Worm (Caenorhabditis elegans) whole organism, L2 larva: ENCODE measurements around the gene rpl-3.

ENCODE experiments used
- C34F6.9 ChIP-seq: fragments of 150-350 bp; optimal IDR thresholded peaks from 2 replicates; lab custom pipeline; 2014; ENCODE audit warnings: missing biosample characterization, missing genetic modification characterization
- F13H6.1 ChIP-seq: sonication (generic microtip); optimal IDR thresholded peaks from 2 replicates; lab custom pipeline; 2016; ENCODE audit warnings: missing genetic modification characterization, missing compliant biosample characterization
- R02D3.7 ChIP-seq: fragments of 150-350 bp; optimal IDR thresholded peaks from 2 replicates; lab custom pipeline; 2014; ENCODE audit warnings: missing biosample characterization, missing genetic modification characterization
- Y55F3AM.14 ChIP-seq: fragments of 200-800 bp; sonication (Bioruptor generic); optimal IDR thresholded peaks from 2 replicates; lab custom pipeline; 2018; ENCODE audit warnings: mild to moderate bottlenecking, missing genetic modification characterization, missing compliant biosample characterization
- alr-1 ChIP-seq: fragments of 150-350 bp; optimal IDR thresholded peaks from 2 replicates; lab custom pipeline; 2014; ENCODE audit warnings: missing biosample characterization, missing genetic modification characterization
- aly-2 ChIP-seq: fragments of 150-350 bp; optimal IDR thresholded peaks from 2 replicates; lab custom pipeline; 2014; ENCODE audit warnings: missing biosample characterization, missing genetic modification characterization
- ama-1 ChIP-seq: fragments of 150-350 bp; optimal IDR thresholded peaks from 2 replicates; lab custom pipeline; 2018; ENCODE audit warnings: inconsistent platforms
- blmp-1 ChIP-seq: sonication (generic microtip); optimal IDR thresholded peaks from 2 replicates; lab custom pipeline; 2017; ENCODE audit warnings: missing genetic modification characterization, mild to moderate bottlenecking, missing compliant biosample characterization, antibody characterized with exemption, moderate library complexity; ENCODE audit not compliant: insufficient read depth
- ceh-16 ChIP-seq: fragments of 150-350 bp; optimal IDR thresholded peaks from 2 replicates; lab custom pipeline; 2014; ENCODE audit warnings: missing biosample characterization, missing genetic modification characterization
- ceh-82 ChIP-seq: fragments of 150-350 bp; optimal IDR thresholded peaks from 2 replicates; lab custom pipeline; 2014; ENCODE audit warnings: missing biosample characterization, missing genetic modification characterization
- crh-2 ChIP-seq: sonication (generic microtip); optimal IDR thresholded peaks from 2 replicates; lab custom pipeline; 2017; ENCODE audit warnings: missing biosample characterization, missing genetic modification characterization
- dmd-4 ChIP-seq: sonication (generic microtip); optimal IDR thresholded peaks from 2 replicates; lab custom pipeline; 2017; ENCODE audit warnings: missing biosample characterization, missing genetic modification characterization
- egl-27 ChIP-seq: sonication (generic microtip); optimal IDR thresholded peaks from 3 replicates; lab custom pipeline; 2017; ENCODE audit warnings: missing biosample characterization, missing genetic modification reagents, missing genetic modification characterization
- elt-1 ChIP-seq: fragments of 150-350 bp; optimal IDR thresholded peaks from 2 replicates; lab custom pipeline; 2014; ENCODE audit warnings: missing biosample characterization, missing genetic modification characterization
- elt-3 ChIP-seq: sonication (generic microtip); optimal IDR thresholded peaks from 2 replicates; lab custom pipeline; 2017; ENCODE audit warnings: missing biosample characterization, missing genetic modification characterization
- fos-1 ChIP-seq: fragments of 150-350 bp; optimal IDR thresholded peaks from 2 replicates; lab custom pipeline; 2014; ENCODE audit warnings: missing biosample characterization, missing genetic modification characterization
- lin-11 ChIP-seq: fragments of 150-350 bp; sonication (generic microtip); optimal IDR thresholded peaks from 2 replicates; lab custom pipeline; 2014; ENCODE audit warnings: missing biosample characterization, missing genetic modification characterization, inconsistent platforms, mixed read lengths
- lin-39 ChIP-seq: fragments of 150-350 bp; optimal IDR thresholded peaks from 2 replicates; lab custom pipeline; 2014; ENCODE audit warnings: missing biosample characterization, missing genetic modification reagents, missing genetic modification characterization
- lsy-2 ChIP-seq, 2 experiments: fragments of 150-350 bp in 1 of 2; sonication (generic microtip) in 1 of 2; optimal IDR thresholded peaks; 2 replicates each; lab custom pipeline; 2014 to 2017; ENCODE audit warnings: missing biosample characterization in 2 of 2, missing genetic modification characterization in 2 of 2
- mab-5 ChIP-seq: fragments of 150-350 bp; optimal IDR thresholded peaks from 2 replicates; lab custom pipeline; 2014; ENCODE audit warnings: missing biosample characterization, missing genetic modification characterization
- mdl-1 ChIP-seq, 2 experiments: fragments of 150-350 bp in 1 of 2; sonication (generic microtip) in 1 of 2; optimal IDR thresholded peaks; 2 replicates each; lab custom pipeline; 2017; ENCODE audit warnings: missing biosample characterization in 2 of 2, missing genetic modification characterization in 2 of 2
- nhr-10 ChIP-seq: sonication (generic microtip); optimal IDR thresholded peaks from 2 replicates; lab custom pipeline; 2017; ENCODE audit warnings: missing biosample characterization, missing genetic modification characterization
- nhr-11 ChIP-seq: fragments of 150-350 bp; optimal IDR thresholded peaks from 2 replicates; lab custom pipeline; 2014; ENCODE audit warnings: missing biosample characterization, missing genetic modification characterization
- nhr-129 ChIP-seq: fragments of 150-350 bp; optimal IDR thresholded peaks from 2 replicates; lab custom pipeline; 2014; ENCODE audit warnings: missing biosample characterization, missing genetic modification characterization
- nhr-21 ChIP-seq: fragments of 150-350 bp; optimal IDR thresholded peaks from 2 replicates; lab custom pipeline; 2014; ENCODE audit warnings: missing biosample characterization, missing genetic modification characterization
- nhr-23 ChIP-seq: fragments of 150-350 bp; optimal IDR thresholded peaks from 2 replicates; lab custom pipeline; 2014; ENCODE audit warnings: missing biosample characterization, missing genetic modification reagents, missing genetic modification characterization
- nhr-237 ChIP-seq: fragments of 150-350 bp; optimal IDR thresholded peaks from 2 replicates; lab custom pipeline; 2014; ENCODE audit warnings: missing biosample characterization, missing genetic modification characterization
- nhr-25 ChIP-seq: fragments of 150-350 bp; sonication (generic microtip); optimal IDR thresholded peaks from 3 replicates; lab custom pipeline; 2014; ENCODE audit warnings: missing biosample characterization, missing genetic modification characterization
- nhr-6 ChIP-seq: fragments of 150-350 bp; optimal IDR thresholded peaks from 2 replicates; lab custom pipeline; 2014; ENCODE audit warnings: missing biosample characterization, missing genetic modification characterization
- nhr-77 ChIP-seq: fragments of 150-350 bp; optimal IDR thresholded peaks from 2 replicates; lab custom pipeline; 2014; ENCODE audit warnings: missing biosample characterization, missing genetic modification characterization
- peb-1 ChIP-seq: fragments of 150-350 bp; optimal IDR thresholded peaks from 2 replicates; lab custom pipeline; 2014; ENCODE audit warnings: missing biosample characterization, missing genetic modification characterization
- sem-4 ChIP-seq: fragments of 150-350 bp; optimal IDR thresholded peaks from 2 replicates; lab custom pipeline; 2014; ENCODE audit warnings: missing biosample characterization, missing genetic modification reagents, missing genetic modification characterization
- skn-1 ChIP-seq: sonication (generic microtip); optimal IDR thresholded peaks from 2 replicates; lab custom pipeline; 2017; ENCODE audit warnings: missing biosample characterization, missing genetic modification characterization
- sma-3 ChIP-seq: sonication (generic microtip); optimal IDR thresholded peaks from 2 replicates; lab custom pipeline; 2016; ENCODE audit warnings: missing genetic modification reagents, missing genetic modification characterization, missing compliant biosample characterization
- sma-9 ChIP-seq, 2 experiments: fragments of 150-350 bp in 1 of 2; sonication (generic microtip) in 1 of 2; optimal IDR thresholded peaks; 2 replicates each; lab custom pipeline; 2014 to 2016; ENCODE audit warnings: missing genetic modification characterization in 2 of 2, mild to moderate bottlenecking in 1 of 2, missing biosample characterization in 1 of 2, missing compliant biosample characterization in 1 of 2, missing genetic modification reagents in 1 of 2, moderate library complexity in 1 of 2
- snpc-4 ChIP-seq: fragments of 150-350 bp; optimal IDR thresholded peaks from 2 replicates; lab custom pipeline; 2014; ENCODE audit warnings: missing biosample characterization, missing genetic modification characterization
- unc-39 ChIP-seq: fragments of 150-350 bp; optimal IDR thresholded peaks from 2 replicates; lab custom pipeline; 2014; ENCODE audit warnings: missing biosample characterization, missing genetic modification characterization
- unc-55 ChIP-seq: fragments of 150-350 bp; sonication (generic microtip); optimal IDR thresholded peaks from 3 replicates; lab custom pipeline; 2014; ENCODE audit warnings: missing biosample characterization, missing genetic modification reagents, missing genetic modification characterization
- unc-62 ChIP-seq: fragments of 150-350 bp; optimal IDR thresholded peaks from 2 replicates; lab custom pipeline; 2014; ENCODE audit warnings: missing biosample characterization, missing genetic modification reagents, missing genetic modification characterization
- zag-1 ChIP-seq: fragments of 150-350 bp; optimal IDR thresholded peaks from 2 replicates; lab custom pipeline; 2014; ENCODE audit warnings: missing biosample characterization, missing genetic modification characterization
- ztf-1 ChIP-seq: fragments of 200-800 bp; sonication (Bioruptor generic); conservative IDR thresholded peaks from 2 replicates; pipeline ENCODE4 v1.3.6; 2022; ENCODE audit warnings: missing genetic modification characterization, missing compliant biosample characterization
- ztf-11 ChIP-seq: sonication (generic microtip); optimal IDR thresholded peaks from 2 replicates; lab custom pipeline; 2017; ENCODE audit warnings: missing biosample characterization, missing genetic modification characterization
- ztf-4 ChIP-seq: fragments of 150-350 bp; optimal IDR thresholded peaks from 2 replicates; lab custom pipeline; 2014; ENCODE audit warnings: missing biosample characterization, missing genetic modification characterization

Gene rpl-3

DNA sequence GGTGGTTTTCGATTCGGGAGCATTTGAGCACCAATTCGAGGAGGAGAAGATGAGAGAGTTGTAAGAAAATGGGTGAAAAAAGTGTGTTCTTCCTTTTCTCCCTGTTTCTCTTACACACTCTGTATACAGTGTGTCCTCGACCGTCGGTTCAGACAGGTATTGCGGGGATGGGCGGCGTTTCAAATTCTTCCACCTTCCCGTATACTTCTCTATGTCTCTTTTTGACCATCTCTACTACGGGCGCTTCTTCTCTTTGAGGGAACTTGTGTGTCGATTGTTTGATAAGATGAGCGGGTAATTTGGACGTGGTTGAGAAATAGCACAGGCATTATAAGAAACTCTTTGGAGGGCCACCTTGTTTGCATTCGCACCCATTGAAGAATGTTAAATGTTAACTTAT lies 19.9 kb downstream of the rpl-3 start (continued):
- no peak for TF ChIP-seq C34F6.9 (tag; lab: Kevin White, UChicago)

DNA sequence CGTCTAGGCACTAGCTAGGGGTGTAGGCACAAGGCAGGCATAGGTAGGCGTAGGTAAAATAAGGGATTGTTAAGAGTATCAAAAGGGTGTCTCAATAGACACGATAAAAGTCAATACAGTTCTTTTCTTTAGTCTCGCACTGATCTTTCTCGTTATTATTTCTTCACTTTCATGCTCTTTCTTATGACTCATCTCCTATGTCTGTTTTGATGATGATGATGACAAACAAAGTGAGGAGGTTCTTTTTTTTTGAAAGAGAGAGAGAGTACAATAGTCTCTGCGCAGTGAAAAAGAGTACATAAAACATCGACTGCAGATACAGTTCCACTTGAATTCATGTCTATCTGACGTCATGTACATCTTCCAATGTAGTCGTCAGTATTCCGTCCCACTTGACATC lies 22.2 kb downstream of the rpl-3 start:
- TF ChIP-seq lin-11 (tag; lab: Kevin White, UChicago) (no peak), sem-4 (tag; lab: Kevin White, UChicago) (no peak), unc-39 (tag; lab: Kevin White, UChicago) (no peak), unc-55 (GFP tag; lab: Kevin White, UChicago) (no peak), nhr-6 (tag; lab: Kevin White, UChicago) (no peak), snpc-4 (tag; lab: Kevin White, UChicago) (no peak), sma-3 (GFP tag; lab: Kevin White, UChicago) (no peak), lin-39 (tag; lab: Kevin White, UChicago) (no peak), nhr-25 (tag; lab: Kevin White, UChicago) (no peak)

DNA sequence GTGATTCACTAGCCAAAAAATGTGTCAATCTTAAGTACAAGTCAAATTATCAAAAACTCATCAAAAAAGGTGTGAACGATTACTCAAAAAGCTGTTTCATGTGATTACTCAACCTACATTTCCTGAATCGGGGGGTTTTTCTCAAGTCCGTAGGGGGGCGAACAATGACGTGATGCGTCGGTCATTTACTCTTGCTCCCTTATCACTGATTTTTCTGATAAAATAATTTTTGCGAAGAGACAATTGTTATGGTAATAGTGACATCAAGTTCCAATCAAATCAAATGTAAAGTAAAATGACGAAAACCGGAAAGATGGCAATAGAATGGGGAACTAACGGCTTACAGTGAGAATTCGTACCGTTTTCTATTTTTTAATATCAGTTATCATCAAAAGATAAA lies 26.3 kb downstream of the rpl-3 start:
- TF ChIP-seq nhr-21 (no peak), fos-1 (tag; lab: Kevin White, UChicago) (peak; percentile 84)

DNA sequence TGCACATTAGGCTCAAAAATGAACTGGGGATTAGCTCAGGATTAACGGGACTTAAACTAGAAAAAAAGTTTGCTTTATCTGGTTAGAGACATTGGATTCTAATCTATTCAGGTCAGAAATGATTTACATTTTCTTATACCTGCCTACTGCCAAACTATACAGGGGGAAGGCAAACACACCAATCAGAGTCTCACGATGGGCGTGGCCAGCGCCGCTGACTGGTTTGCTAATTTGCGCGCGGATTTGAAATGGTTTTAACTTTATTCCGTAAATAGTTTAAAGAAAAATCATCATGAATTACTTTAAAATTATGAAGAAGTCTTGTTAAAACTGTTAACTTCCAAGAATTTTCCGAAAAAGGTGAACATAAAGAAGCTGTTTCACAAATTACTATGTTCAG lies 30.7 kb downstream of the rpl-3 start:
- no peak for TF ChIP-seq nhr-23 (tag; lab: Kevin White, UChicago)
- no peak for TF ChIP-seq unc-55 (GFP tag; lab: Kevin White, UChicago)
- TF ChIP-seq snpc-4 (tag; lab: Kevin White, UChicago): no peak
- no peak for TF ChIP-seq sma-3 (GFP tag; lab: Kevin White, UChicago)
- no peak for TF ChIP-seq R02D3.7
- no peak for TF ChIP-seq nhr-129
- TF ChIP-seq crh-2 (tag; lab: Kevin White, UChicago): no peak
- no peak for TF ChIP-seq unc-39 (tag; lab: Kevin White, UChicago)
- TF ChIP-seq lin-39 (tag; lab: Kevin White, UChicago): no peak
- no peak for TF ChIP-seq F13H6.1 (tag; lab: Kevin White, UChicago)

DNA sequence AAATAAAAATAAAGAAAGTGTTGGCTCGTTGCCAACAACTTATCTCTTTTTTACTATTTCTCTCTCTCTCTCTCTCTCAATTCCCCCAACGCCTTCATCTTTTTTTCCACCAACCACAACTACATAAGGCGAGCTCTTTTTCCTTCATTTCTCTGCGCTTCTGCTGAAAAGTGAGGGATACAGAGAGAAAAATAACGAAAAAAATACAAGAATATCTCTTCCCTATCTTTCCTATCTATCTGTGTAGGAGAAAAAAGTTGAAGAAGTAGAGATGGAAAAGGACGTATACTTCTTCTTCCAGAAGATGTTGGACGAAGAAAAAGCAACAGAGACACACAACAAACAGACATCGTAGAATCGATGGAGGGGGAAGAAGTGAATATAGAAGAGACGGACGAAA lies 31.2 kb downstream of the rpl-3 start:
- TF ChIP-seq mdl-1 (tag; optimal IDR thresholded peaks at IDR 0.05; lab: Kevin White, UChicago): no peak
- TF ChIP-seq R02D3.7: no peak
- no peak for TF ChIP-seq nhr-77 (tag; lab: Kevin White, UChicago)
- TF ChIP-seq F13H6.1 (tag; lab: Kevin White, UChicago): peak; percentile 6
- no peak for TF ChIP-seq nhr-6 (tag; lab: Kevin White, UChicago)
- no peak for TF ChIP-seq ama-1 (lab: Kevin White, UChicago)
- no peak for TF ChIP-seq nhr-237 (tag; lab: Kevin White, UChicago)
- no peak for TF ChIP-seq snpc-4 (tag; lab: Kevin White, UChicago)
- no peak for TF ChIP-seq ztf-1 (GFP tag; lab: Robert Waterston, UW)
- no peak for TF ChIP-seq elt-1
- no peak for TF ChIP-seq unc-62 (GFP tag; lab: Kevin White, UChicago)
- TF ChIP-seq C34F6.9 (tag; lab: Kevin White, UChicago): peak; percentile 84
- no peak for TF ChIP-seq egl-27 (tag; lab: Kevin White, UChicago)
- no peak for TF ChIP-seq skn-1 (tag; lab: Kevin White, UChicago)
- no peak for TF ChIP-seq fos-1 (tag; lab: Kevin White, UChicago)
- no peak for TF ChIP-seq dmd-4
- no peak for TF ChIP-seq nhr-23 (tag; lab: Kevin White, UChicago)
- TF ChIP-seq aly-2 (tag; lab: Kevin White, UChicago): no peak
- TF ChIP-seq peb-1 (tag; lab: Kevin White, UChicago): no peak
- no peak for TF ChIP-seq alr-1 (tag; lab: Kevin White, UChicago)
- TF ChIP-seq nhr-25 (tag; lab: Kevin White, UChicago): no peak
- no peak for TF ChIP-seq ztf-11 (tag; lab: Kevin White, UChicago)
- TF ChIP-seq nhr-11 (tag; lab: Kevin White, UChicago): no peak
- no peak for TF ChIP-seq nhr-10 (tag; lab: Kevin White, UChicago)
- TF ChIP-seq nhr-21: no peak
- no peak for TF ChIP-seq blmp-1 (tag; lab: Kevin White, UChicago)
- no peak for TF ChIP-seq ztf-4 (tag; lab: Kevin White, UChicago)
- TF ChIP-seq Y55F3AM.14 (GFP tag; lab: Kevin White, UChicago): no peak
- TF ChIP-seq lsy-2 (tag; optimal IDR thresholded peaks at IDR 0.05; lab: Kevin White, UChicago): peak in 1 of 2 experiments; percentile 60
- no peak for TF ChIP-seq sma-3 (GFP tag; lab: Kevin White, UChicago)
- no peak for TF ChIP-seq sem-4 (tag; lab: Kevin White, UChicago)
- TF ChIP-seq ceh-82 (tag; lab: Kevin White, UChicago): no peak
- TF ChIP-seq unc-55 (GFP tag; lab: Kevin White, UChicago): peak; percentile 94
- peak; percentile 39 for TF ChIP-seq nhr-129
- no peak for TF ChIP-seq lin-39 (tag; lab: Kevin White, UChicago)
- TF ChIP-seq unc-39 (tag; lab: Kevin White, UChicago): no peak
- TF ChIP-seq mab-5: no peak
- peak; percentile 26 for TF ChIP-seq zag-1 (tag; lab: Kevin White, UChicago)
- no peak for TF ChIP-seq elt-3 (tag; lab: Kevin White, UChicago)
- peak; percentile 16 for TF ChIP-seq sma-9 (GFP tag; optimal IDR thresholded peaks at IDR 0.05; lab: Kevin White, UChicago)
- TF ChIP-seq sma-9 (tag; optimal IDR thresholded peaks at IDR 0.05; lab: Kevin White, UChicago): no peak
- TF ChIP-seq ceh-16: no peak
